Worm (Caenorhabditis elegans): ENCODE results near the gene rol-6.

The rol-6 gene

DNA sequence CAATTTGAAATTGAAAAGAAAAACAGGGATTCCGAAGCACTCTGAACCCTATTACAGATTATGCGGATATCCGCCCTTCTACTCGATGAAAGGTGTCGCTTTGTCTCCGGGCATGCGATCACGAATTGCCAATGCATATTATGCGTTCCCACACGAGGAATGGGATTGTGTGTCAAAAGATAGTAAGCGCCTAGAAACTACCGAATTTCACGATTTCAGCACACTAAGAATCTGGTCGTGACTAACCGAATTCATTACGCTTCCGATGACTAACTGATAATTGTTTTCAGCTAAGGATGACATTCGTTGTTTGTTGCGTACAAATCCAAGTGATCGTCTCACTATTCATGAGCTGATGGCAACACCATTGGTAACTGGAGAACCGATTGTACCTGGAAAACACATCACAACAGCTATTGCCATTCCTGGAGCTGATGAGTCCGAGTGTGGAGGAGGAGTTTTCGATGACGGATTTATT is 13.5 kb downstream of the rol-6 start (continued):
- TF ChIP-seq lir-3 (tag; optimal IDR thresholded peaks at IDR 0.05): no peak
- TF ChIP-seq egl-43 (GFP tag; IDR thresholded peaks at IDR 0.05): 0 out of 2 replicates have a peak, but pooled peaks have one; percentile 11
- peak; percentile 35 for TF ChIP-seq T20F7.1 (GFP tag; optimal IDR thresholded peaks at IDR 0.05)
- TF ChIP-seq daf-19 (GFP tag; conservative IDR thresholded peaks at IDR 0.05): no peak
- TF ChIP-seq hlh-11 (tag; optimal IDR thresholded peaks at IDR 0.05): no peak
- peak in 1 of 2 experiments; percentile 13 for TF ChIP-seq hif-1 (tag; optimal IDR thresholded peaks at IDR 0.05)
- peak; percentile 58 for TF ChIP-seq duxl-1 (tag; optimal IDR thresholded peaks at IDR 0.05; ENCODE audit: poor library complexity)
- no peak for TF ChIP-seq R02D3.7 (tag; optimal IDR thresholded peaks at IDR 0.05)
- no peak for TF ChIP-seq F44E2.7 (GFP tag; IDR thresholded peaks at IDR 0.05)
- TF ChIP-seq nhr-111 (GFP tag; optimal IDR thresholded peaks at IDR 0.05): peak; percentile 77
- peak; percentile 64; the same call in 1 of the 2 replicates for TF ChIP-seq ceh-20 (GFP tag; IDR thresholded peaks at IDR 0.05)
- TF ChIP-seq F37D6.2 (tag; optimal IDR thresholded peaks at IDR 0.05): no peak
- no peak for TF ChIP-seq nhr-237 (tag; optimal IDR thresholded peaks at IDR 0.05)
- TF ChIP-seq D1046.2 (GFP tag; IDR thresholded peaks at IDR 0.05): peak; percentile 28; the same call in 1 of the 2 replicates
- TF ChIP-seq ceh-62 (tag; optimal IDR thresholded peaks at IDR 0.05): no peak
- 0 out of 2 replicates have a peak, but pooled peaks have one; percentile 37 for TF ChIP-seq arid-1 (GFP tag; conservative IDR thresholded peaks at IDR 0.05)
- TF ChIP-seq snpc-1.2 (GFP tag; IDR thresholded peaks at IDR 0.05): peak; percentile 52; the same call in 1 of the 2 replicates
- no peak for TF ChIP-seq lin-15B (tag; optimal IDR thresholded peaks at IDR 0.05)
- TF ChIP-seq ceh-32 (tag; optimal IDR thresholded peaks at IDR 0.05; ENCODE audit: poor library complexity): no peak
- no peak for TF ChIP-seq daf-8 (GFP tag; IDR thresholded peaks at IDR 0.05)
- peak; percentile 74 for TF ChIP-seq sdz-12 (GFP tag; optimal IDR thresholded peaks at IDR 0.05)
- no peak for TF ChIP-seq spr-3 (GFP tag; optimal IDR thresholded peaks at IDR 0.05)
- no peak for TF ChIP-seq fos-1 (tag; optimal IDR thresholded peaks at IDR 0.05)
- no peak for TF ChIP-seq mdt-29 (GFP tag; IDR thresholded peaks at IDR 0.05)
- no peak for TF ChIP-seq zag-1 (tag; optimal IDR thresholded peaks at IDR 0.05)
- no peak for TF ChIP-seq nhr-28 (tag; optimal IDR thresholded peaks at IDR 0.05)
- TF ChIP-seq daf-16 (GFP tag; optimal IDR thresholded peaks at IDR 0.05): no peak
- peak; percentile 7 for TF ChIP-seq daf-16 (tag; optimal IDR thresholded peaks at IDR 0.05)
- TF ChIP-seq lin-38 (GFP tag; IDR thresholded peaks at IDR 0.05): 0 out of 2 replicates have a peak, but pooled peaks have one; percentile 4
- TF ChIP-seq unc-130 (GFP tag; optimal IDR thresholded peaks at IDR 0.05): no peak
- TF ChIP-seq jun-1 (tag; optimal IDR thresholded peaks at IDR 0.05): no peak
- TF ChIP-seq ztf-11 (tag; optimal IDR thresholded peaks at IDR 0.05): no peak
- TF ChIP-seq daf-12 (tag; optimal IDR thresholded peaks at IDR 0.05): no peak
- no peak for TF ChIP-seq Y48G9A.11 (GFP tag; IDR thresholded peaks at IDR 0.05)
- no peak for TF ChIP-seq nhr-42 (GFP tag; IDR thresholded peaks at IDR 0.05)
- no peak for TF ChIP-seq skn-1 (tag; optimal IDR thresholded peaks at IDR 0.05)
- no peak for TF ChIP-seq pqm-1 (tag; optimal IDR thresholded peaks at IDR 0.05)
- no peak for TF ChIP-seq fkh-10 (GFP tag; optimal IDR thresholded peaks at IDR 0.05)
- TF ChIP-seq rbr-2 (tag; optimal IDR thresholded peaks at IDR 0.05): no peak

DNA sequence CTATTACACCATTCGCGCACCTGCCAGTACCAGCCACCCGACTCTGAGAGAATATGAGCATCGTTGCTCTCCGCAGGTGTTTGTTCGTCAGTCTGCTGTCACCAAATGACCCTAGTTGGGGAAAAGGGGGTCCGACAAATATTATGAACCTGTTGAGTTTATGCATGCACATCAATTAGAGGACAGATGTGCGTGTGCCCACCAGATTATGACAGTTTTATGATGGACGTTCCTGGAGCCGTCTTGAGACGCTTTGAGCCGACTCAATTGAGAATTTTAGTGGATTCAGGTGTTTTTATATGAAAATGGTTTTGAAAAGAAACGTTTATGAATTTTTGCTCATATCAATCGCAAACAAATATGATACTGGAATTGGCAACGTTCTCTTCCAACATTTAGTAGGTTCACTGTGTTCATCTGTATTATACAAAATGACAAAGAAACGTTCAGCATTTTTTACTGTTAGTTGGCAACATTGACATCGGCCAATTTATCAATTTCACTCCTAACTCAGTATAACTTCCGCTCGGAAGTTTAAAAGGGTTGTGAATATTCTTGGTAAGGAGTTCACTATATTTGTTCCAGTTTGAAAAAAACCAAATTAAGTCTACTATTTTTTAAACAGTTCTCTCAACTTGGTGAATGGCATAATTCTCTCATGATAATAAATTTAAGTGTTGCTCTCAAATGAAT is 14.5 kb downstream of the rol-6 start:
- TF ChIP-seq mxl-3 (GFP tag; optimal IDR thresholded peaks at IDR 0.05): peak; percentile 14
- peak; percentile 54 for TF ChIP-seq nhr-42 (GFP tag; IDR thresholded peaks at IDR 0.05)
- TF ChIP-seq lin-39 (tag; optimal IDR thresholded peaks at IDR 0.05): no peak
- TF ChIP-seq nhr-25 (tag; optimal IDR thresholded peaks at IDR 0.05; ENCODE audit: borderline replicate concordance, insufficient read depth): peak; percentile 67
- peak; percentile 75 for TF ChIP-seq dve-1 (tag; optimal IDR thresholded peaks at IDR 0.05; ENCODE audit: insufficient read depth)
- TF ChIP-seq ZK337.2 (GFP tag; IDR thresholded peaks at IDR 0.05): no peak
- TF ChIP-seq ama-1 (optimal IDR thresholded peaks at IDR 0.05): peak; percentile 99
- TF ChIP-seq nhr-28 (tag; optimal IDR thresholded peaks at IDR 0.05): peak; percentile 15
- peak; percentile 75 for TF ChIP-seq D1046.2 (GFP tag; IDR thresholded peaks at IDR 0.05)
- TF ChIP-seq hif-1 (tag; optimal IDR thresholded peaks at IDR 0.05): peak in 1 of 2 experiments; percentile 45
- TF ChIP-seq unc-130 (GFP tag; optimal IDR thresholded peaks at IDR 0.05): no peak
- peak; percentile 93 for TF ChIP-seq aha-1 (tag)
- TF ChIP-seq T20F7.1 (GFP tag; optimal IDR thresholded peaks at IDR 0.05): peak; percentile 68
- TF ChIP-seq zfp-3 (GFP tag; conservative IDR thresholded peaks at IDR 0.05): peak; percentile 96
- TF ChIP-seq duxl-1 (tag; optimal IDR thresholded peaks at IDR 0.05; ENCODE audit: poor library complexity): peak; percentile 83
- peak; percentile 70 for TF ChIP-seq hlh-11 (tag; optimal IDR thresholded peaks at IDR 0.05)
- no peak for TF ChIP-seq aly-2 (tag; optimal IDR thresholded peaks at IDR 0.05)
- no peak for TF ChIP-seq spr-3 (GFP tag; optimal IDR thresholded peaks at IDR 0.05)
- TF ChIP-seq cey-2 (tag; optimal IDR thresholded peaks at IDR 0.05; ENCODE audit: borderline replicate concordance, insufficient read depth): no peak
- peak; percentile 41 for TF ChIP-seq nhr-111 (GFP tag; optimal IDR thresholded peaks at IDR 0.05)
- no peak for TF ChIP-seq pqm-1 (tag; optimal IDR thresholded peaks at IDR 0.05)

All from whole organism, L4 larva.